Worm (Caenorhabditis elegans) whole organism, early embryonic: ENCODE data around the gene wdr-83.

Source experiments
- B0310.2 ChIP-seq: sonication (generic microtip); optimal IDR thresholded peaks from 2 replicates; lab custom pipeline; 2016; ENCODE audit warnings: mild to moderate bottlenecking, missing genetic modification characterization, missing compliant biosample characterization
- F13C5.2 ChIP-seq: sonication (generic microtip); optimal IDR thresholded peaks from 2 replicates; lab custom pipeline; 2017; ENCODE audit warnings: mild to moderate bottlenecking, missing genetic modification characterization, inconsistent platforms, missing compliant biosample characterization
- aly-1 ChIP-seq: sonication (generic microtip); optimal IDR thresholded peaks from 2 replicates; lab custom pipeline; 2016; ENCODE audit warnings: missing genetic modification characterization, missing compliant biosample characterization
- ama-1 ChIP-seq: fragments of 150-350 bp; optimal IDR thresholded peaks from 2 replicates; lab custom pipeline; 2014
- ceh-13 ChIP-seq: fragments of 200-800 bp; sonication (Bioruptor generic); optimal IDR thresholded peaks from 2 replicates; lab custom pipeline; 2018; ENCODE audit warnings: mild to moderate bottlenecking, missing genetic modification characterization, missing compliant biosample characterization
- ceh-36 ChIP-seq: sonication (generic microtip); optimal IDR thresholded peaks from 2 replicates; lab custom pipeline; 2016; ENCODE audit warnings: missing genetic modification characterization, inconsistent platforms, missing compliant biosample characterization
- ets-7 ChIP-seq: sonication (generic microtip); optimal IDR thresholded peaks from 2 replicates; lab custom pipeline; 2016; ENCODE audit warnings: missing genotype, missing genetic modification characterization, missing compliant biosample characterization
- flt-1 ChIP-seq: fragments of 200-800 bp; sonication (Bioruptor generic); IDR thresholded peaks from 2 replicates; pipeline ENCODE4 v1.3.6; 2022; ENCODE audit warnings: missing genetic modification characterization, missing compliant biosample characterization
- hmbx-1 ChIP-seq: sonication (generic microtip); optimal IDR thresholded peaks from 2 replicates; lab custom pipeline; 2016; ENCODE audit warnings: mild to moderate bottlenecking, missing genetic modification characterization, missing compliant biosample characterization
- hmg-4 ChIP-seq: fragments of 200-800 bp; sonication (Bioruptor generic); optimal IDR thresholded peaks from 2 replicates; lab custom pipeline; 2018; ENCODE audit warnings: mild to moderate bottlenecking, missing genetic modification characterization, missing compliant biosample characterization
- hnd-1 ChIP-seq: sonication (generic microtip); optimal IDR thresholded peaks from 2 replicates; lab custom pipeline; 2016; ENCODE audit warnings: missing genetic modification characterization, missing compliant biosample characterization
- pes-1 ChIP-seq: fragments of 200-800 bp; sonication (Bioruptor generic); IDR thresholded peaks from 2 replicates; pipeline ENCODE4 v1.3.6; 2022; ENCODE audit warnings: missing genetic modification reagents, missing genetic modification characterization, missing compliant biosample characterization
- scrt-1 ChIP-seq: fragments of 200-800 bp; sonication (Bioruptor generic); IDR thresholded peaks from 2 replicates; pipeline ENCODE4 v1.3.6; 2022; ENCODE audit warnings: missing genetic modification characterization, missing compliant biosample characterization
- sea-1 ChIP-seq: fragments of 200-800 bp; sonication (Bioruptor generic); conservative IDR thresholded peaks from 2 replicates; pipeline ENCODE4 v1.3.6; 2022; ENCODE audit warnings: missing genetic modification characterization, missing compliant biosample characterization
- tbx-11 ChIP-seq: fragments of 200-800 bp; sonication (Bioruptor generic); IDR thresholded peaks from 2 replicates; pipeline ENCODE4 v1.3.6; 2022; ENCODE audit warnings: missing genetic modification characterization, missing compliant biosample characterization
- tbx-37 ChIP-seq: fragments of 200-800 bp; sonication (Bioruptor generic); conservative IDR thresholded peaks from 2 replicates; pipeline ENCODE4 v1.3.6; 2022; ENCODE audit warnings: missing genetic modification reagents, missing genetic modification characterization, missing compliant biosample characterization
- tra-4 ChIP-seq: sonication (generic microtip); optimal IDR thresholded peaks from 2 replicates; lab custom pipeline; 2017; ENCODE audit warnings: missing genetic modification characterization, missing compliant biosample characterization

wdr-83 gene

ce11 chrII:5003660-5004059 is 27.9 kb downstream of the wdr-83 start, which contains the start of gene F59A6.10:
TSS of gene F59A6.10 (plus strand) at chrII:5003960.
- TF ChIP-seq tbx-37 (GFP tag; lab: Robert Waterston, UW) (no peak), ceh-13 (GFP tag; lab: Kevin White, UChicago) (no peak), hnd-1 (tag; lab: Kevin White, UChicago) (no peak), flt-1 (GFP tag; lab: Robert Waterston, UW) (no peak), ceh-36 (tag; lab: Kevin White, UChicago) (no peak), ets-7 (tag; lab: Kevin White, UChicago) (no peak)

DNA sequence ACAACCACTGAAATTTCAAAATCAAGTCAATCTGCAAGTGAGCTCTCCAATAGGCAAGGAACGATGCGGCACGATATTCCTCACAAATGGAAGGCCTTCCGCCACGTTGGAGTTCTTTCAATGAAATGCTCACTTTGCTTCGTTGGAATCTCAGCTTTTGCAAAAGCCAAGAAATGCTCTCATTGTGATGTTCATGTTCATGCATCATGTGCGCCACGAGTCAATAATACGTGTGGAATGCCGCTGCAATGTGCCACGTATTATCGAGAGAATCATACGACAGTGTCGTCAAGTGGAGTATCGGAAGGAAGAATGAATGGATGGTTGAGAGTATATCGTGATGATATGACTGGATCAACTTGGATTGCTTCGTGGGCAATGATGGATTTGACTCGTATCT is 29.6 kb downstream of the wdr-83 start:
- TF ChIP-seq tra-4 (no peak), tbx-37 (GFP tag; lab: Robert Waterston, UW) (no peak), ceh-36 (tag; lab: Kevin White, UChicago) (no peak), tbx-11 (no peak), F13C5.2 (tag; lab: Kevin White, UChicago) (no peak), flt-1 (GFP tag; lab: Robert Waterston, UW) (no peak), scrt-1 (GFP tag; lab: Robert Waterston, UW) (no peak), ama-1 (lab: Kevin White, UChicago) (no peak), ets-7 (tag; lab: Kevin White, UChicago) (no peak), ceh-13 (GFP tag; lab: Kevin White, UChicago) (no peak), hmbx-1 (tag; lab: Kevin White, UChicago) (no peak), aly-1 (no peak), pes-1 (GFP tag; lab: Robert Waterston, UW) (no peak), hmg-4 (GFP tag; lab: Kevin White, UChicago) (no peak), sea-1 (GFP tag; lab: Robert Waterston, UW) (no peak), hnd-1 (tag; lab: Kevin White, UChicago) (no peak), B0310.2 (tag; lab: Kevin White, UChicago) (no peak)

DNA sequence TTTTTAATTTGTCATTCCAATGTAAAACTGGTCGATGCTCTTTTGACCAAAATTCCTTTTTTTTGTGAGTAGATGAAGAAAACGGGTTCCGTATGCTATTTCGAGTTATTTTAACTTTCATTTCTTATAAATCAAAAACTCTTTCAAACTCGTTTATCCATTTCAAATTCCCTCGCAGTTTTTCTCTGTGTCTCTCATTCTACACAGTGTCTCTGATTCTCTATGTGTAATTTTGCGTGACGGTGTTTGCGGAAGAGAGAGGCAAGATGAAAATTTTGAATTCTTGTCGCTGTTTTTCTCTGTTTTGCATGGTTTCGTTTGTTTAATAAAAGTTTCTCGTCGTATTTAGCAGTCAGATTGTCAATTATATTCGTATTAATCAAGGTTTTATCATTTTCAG is 32.4 kb downstream of the wdr-83 start, which contains the start of gene citk-2:
Gene citk-2 (plus strand): TSS at position 399 of the 400 bp plus-strand sequence.
- TF ChIP-seq flt-1 (GFP tag; lab: Robert Waterston, UW) (no peak), ceh-13 (GFP tag; lab: Kevin White, UChicago) (no peak), B0310.2 (tag; lab: Kevin White, UChicago) (no peak), sea-1 (GFP tag; lab: Robert Waterston, UW) (no peak), hmbx-1 (tag; lab: Kevin White, UChicago) (no peak), tra-4 (no peak), F13C5.2 (tag; lab: Kevin White, UChicago) (peak; percentile 70)

DNA sequence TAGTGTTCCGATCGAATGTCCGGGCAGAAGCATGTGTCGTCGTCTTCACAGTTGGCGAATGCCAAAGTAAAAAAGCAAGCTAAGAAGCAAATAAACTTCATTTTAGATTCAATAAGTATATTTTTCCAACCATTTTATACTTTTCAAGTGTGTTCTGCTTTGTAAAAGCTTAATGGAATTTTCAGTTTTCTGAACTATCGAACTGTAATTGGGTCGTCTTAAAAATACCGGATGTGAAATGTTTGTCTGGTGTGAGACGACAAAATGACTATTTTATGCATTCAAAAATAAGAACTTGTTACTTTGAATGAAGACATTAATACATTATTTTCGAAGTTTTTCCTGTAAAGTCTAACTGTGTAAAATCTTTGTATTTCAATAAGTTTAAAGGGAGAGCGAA is 32.9 kb downstream of the wdr-83 start, which contains the start of gene F59A6.11:
Gene F59A6.11 (minus strand): TSS at position 101 of the 400 bp plus-strand sequence.
- TF ChIP-seq F13C5.2 (tag; lab: Kevin White, UChicago): no peak
- no peak for TF ChIP-seq scrt-1 (GFP tag; lab: Robert Waterston, UW)
- TF ChIP-seq aly-1: no peak
- TF ChIP-seq pes-1 (GFP tag; lab: Robert Waterston, UW): no peak
- no peak for TF ChIP-seq ets-7 (tag; lab: Kevin White, UChicago)
- no peak for TF ChIP-seq ceh-36 (tag; lab: Kevin White, UChicago)
- TF ChIP-seq hmbx-1 (tag; lab: Kevin White, UChicago): no peak
- no peak for TF ChIP-seq tbx-37 (GFP tag; lab: Robert Waterston, UW)
- no peak for TF ChIP-seq B0310.2 (tag; lab: Kevin White, UChicago)
- no peak for TF ChIP-seq tbx-11
- no peak for TF ChIP-seq hnd-1 (tag; lab: Kevin White, UChicago)
- no peak for TF ChIP-seq ceh-13 (GFP tag; lab: Kevin White, UChicago)
- no peak for TF ChIP-seq tra-4
- TF ChIP-seq hmg-4 (GFP tag; lab: Kevin White, UChicago): no peak
- no peak for TF ChIP-seq flt-1 (GFP tag; lab: Robert Waterston, UW)
- TF ChIP-seq sea-1 (GFP tag; lab: Robert Waterston, UW): no peak

- no peak for TF ChIP-seq F13C5.2 (tag; lab: Kevin White, UChicago)
- no peak for TF ChIP-seq ceh-13 (GFP tag; lab: Kevin White, UChicago)
- TF ChIP-seq hmg-4 (GFP tag; lab: Kevin White, UChicago): no peak
- no peak for TF ChIP-seq sea-1 (GFP tag; lab: Robert Waterston, UW)
- no peak for TF ChIP-seq aly-1
- no peak for TF ChIP-seq ceh-36 (tag; lab: Kevin White, UChicago)
- no peak for TF ChIP-seq pes-1 (GFP tag; lab: Robert Waterston, UW)
- no peak for TF ChIP-seq ama-1 (lab: Kevin White, UChicago)
Measured at ce11 chrII:4994939-4995338, 36.6 kb downstream of the wdr-83 start, which contains the start of gene rnh-1.0. TSS of gene rnh-1.0 (plus strand) at chrII:4995327.

DNA sequence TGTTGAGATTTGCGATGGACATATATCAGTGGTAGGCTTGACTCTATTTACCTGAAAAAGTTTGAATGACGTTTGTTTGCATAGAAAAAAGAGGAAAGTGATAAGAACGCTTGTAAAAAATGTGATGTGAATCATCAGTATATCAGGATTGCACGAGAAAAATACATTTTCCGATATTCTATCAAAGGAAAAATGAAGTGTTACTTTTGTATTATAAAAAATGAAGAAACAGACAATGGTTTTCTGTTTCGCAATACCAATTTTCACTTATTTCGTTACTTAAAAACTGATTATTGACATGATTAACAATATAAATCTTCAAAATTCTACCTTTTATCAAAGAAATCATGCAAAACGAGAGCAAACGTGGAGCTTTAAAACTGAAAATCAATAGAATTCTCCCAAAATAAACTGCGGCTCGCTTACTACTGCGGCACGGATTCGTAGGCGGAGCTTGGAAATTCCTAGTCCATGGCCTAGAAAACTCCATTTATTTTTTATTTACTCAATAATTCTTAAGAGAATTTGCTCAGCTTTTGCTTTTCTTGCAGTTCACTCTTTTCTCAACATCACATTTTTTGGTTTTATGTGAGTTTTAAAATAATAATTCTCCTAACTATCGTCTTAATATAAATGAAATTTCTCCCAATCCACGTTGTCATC is 37.9 kb downstream of the wdr-83 start, which contains the start of the genes eif-1 and vps-24:
Gene eif-1 (minus strand): TSS at position 51 of the 663 bp plus-strand sequence.
Gene vps-24 (plus strand): TSS at position 469 of the 663 bp plus-strand sequence.
- TF ChIP-seq pes-1 (GFP tag; lab: Robert Waterston, UW): 0 out of 2 replicates have a peak, but pooled peaks have one; percentile 37
- no peak for TF ChIP-seq ceh-36 (tag; lab: Kevin White, UChicago)

ce11 chrII:4992977-4993376 is 38.5 kb downstream of the wdr-83 start, which contains the start of gene pigb-1:
TSS of gene pigb-1 (minus strand) at chrII:4993077.
- no peak for TF ChIP-seq ama-1 (lab: Kevin White, UChicago)
- TF ChIP-seq F13C5.2 (tag; lab: Kevin White, UChicago): no peak
- TF ChIP-seq tbx-11: no peak
- no peak for TF ChIP-seq B0310.2 (tag; lab: Kevin White, UChicago)
- no peak for TF ChIP-seq tra-4
- TF ChIP-seq scrt-1 (GFP tag; lab: Robert Waterston, UW): no peak
- no peak for TF ChIP-seq tbx-37 (GFP tag; lab: Robert Waterston, UW)
- TF ChIP-seq hmg-4 (GFP tag; lab: Kevin White, UChicago): no peak
- TF ChIP-seq ets-7 (tag; lab: Kevin White, UChicago): no peak
- TF ChIP-seq flt-1 (GFP tag; lab: Robert Waterston, UW): no peak
- no peak for TF ChIP-seq hnd-1 (tag; lab: Kevin White, UChicago)
- TF ChIP-seq sea-1 (GFP tag; lab: Robert Waterston, UW): no peak
- TF ChIP-seq hmbx-1 (tag; lab: Kevin White, UChicago): no peak
